Fruit fly (Drosophila melanogaster): ENCODE measurements around the gene schuy.

Gene schuy

dm6 chr3L:19991120-19991519 is 5.2 kb downstream of the schuy start, which contains the start of gene fln:
TSS of gene fln (minus strand) at chr3L:19991220.
- TF ChIP-seq CG11093 (GFP tag; IDR thresholded peaks at IDR 0.05) (no peak), Mes4 (GFP tag; optimal IDR thresholded peaks at IDR 0.05) (no peak), Aef1 (GFP tag; IDR thresholded peaks at IDR 0.05) (no peak), CG2129 (GFP tag; IDR thresholded peaks at IDR 0.05; ENCODE audit: partially characterized antibody) (no peak), zf30C (GFP tag; optimal IDR thresholded peaks at IDR 0.05) (no peak), Sox102F (GFP tag; optimal IDR thresholded peaks at IDR 0.05) (no peak)

- no peak; the same call in 1 of the 2 replicates for TF ChIP-seq seq (GFP tag; IDR thresholded peaks at IDR 0.05)
- no peak for TF ChIP-seq CG11504 (tag; optimal IDR thresholded peaks at IDR 0.05)
- no peak for TF ChIP-seq grau (tag; optimal IDR thresholded peaks at IDR 0.05)
- TF ChIP-seq HHEX (GFP tag; optimal IDR thresholded peaks at IDR 0.05) = no peak
- TF ChIP-seq TFAM (GFP tag; optimal IDR thresholded peaks at IDR 0.05) = no peak
- TF ChIP-seq Mes4 (GFP tag; optimal IDR thresholded peaks at IDR 0.05) = no peak
- TF ChIP-seq Sin3A (optimal IDR thresholded peaks at IDR 0.05) = no peak
- no peak for TF ChIP-seq esg (GFP tag; conservative IDR thresholded peaks at IDR 0.05)
- peak; percentile 27 for TF ChIP-seq gfzf (GFP tag; optimal IDR thresholded peaks at IDR 0.05)
- peak; percentile 86 for TF ChIP-seq Doc3 (GFP tag; IDR thresholded peaks at IDR 0.05; ENCODE audit: partially characterized antibody)
- TF ChIP-seq CG13775 (GFP tag; optimal IDR thresholded peaks at IDR 0.05) = no peak
- no peak for TF ChIP-seq pum (GFP tag; optimal IDR thresholded peaks at IDR 0.05)
- TF ChIP-seq CG13287 (GFP tag; IDR thresholded peaks at IDR 0.05; ENCODE audit: partially characterized antibody) = peak; percentile 94
- no peak for TF ChIP-seq btn (GFP tag; optimal IDR thresholded peaks at IDR 0.05)
- no peak for TF ChIP-seq CG7928 (GFP tag; optimal IDR thresholded peaks at IDR 0.05)
- TF ChIP-seq fru (optimal IDR thresholded peaks at IDR 0.05) = no peak
- no peak for TF ChIP-seq gce (GFP tag; IDR thresholded peaks at IDR 0.05)
- TF ChIP-seq CG16813 (GFP tag; IDR thresholded peaks at IDR 0.05; ENCODE audit: partially characterized antibody) = peak; percentile 91
- TF ChIP-seq prd (optimal IDR thresholded peaks at IDR 0.05) = no peak
- no peak for TF ChIP-seq prd (GFP tag; IDR thresholded peaks at IDR 0.05)
- no peak for TF ChIP-seq CG32532 (GFP tag; IDR thresholded peaks at IDR 0.05)
- TF ChIP-seq Dad (GFP tag; optimal IDR thresholded peaks at IDR 0.05) = peak; percentile 16
- no peak for TF ChIP-seq CG4360 (GFP tag; IDR thresholded peaks at IDR 0.05)
- TF ChIP-seq GATAe (GFP tag; conservative IDR thresholded peaks at IDR 0.05) = no peak
- TF ChIP-seq CG11398 (GFP tag; optimal IDR thresholded peaks at IDR 0.05) = no peak
- no peak for TF ChIP-seq Lhr (GFP tag; optimal IDR thresholded peaks at IDR 0.05)
- peak; percentile 95 for TF ChIP-seq CG6791 (GFP tag; IDR thresholded peaks at IDR 0.05; ENCODE audit: partially characterized antibody)
- TF ChIP-seq Xbp1 (GFP tag; optimal IDR thresholded peaks at IDR 0.05) = no peak
- peak; percentile 36 for TF ChIP-seq CG10267 (tag; optimal IDR thresholded peaks at IDR 0.05)
- TF ChIP-seq E2f2 (GFP tag; IDR thresholded peaks at IDR 0.05) = peak; percentile 73
- TF ChIP-seq CG6254 (GFP tag; optimal IDR thresholded peaks at IDR 0.05) = no peak
- no peak for TF ChIP-seq CG4282 (GFP tag; optimal IDR thresholded peaks at IDR 0.05)
- no peak for TF ChIP-seq Fer1 (GFP tag; optimal IDR thresholded peaks at IDR 0.05)
- TF ChIP-seq mld (GFP tag; IDR thresholded peaks at IDR 0.05; ENCODE audit: partially characterized antibody) = peak; percentile 89
- TF ChIP-seq hkb (optimal IDR thresholded peaks at IDR 0.05) = no peak
- TF ChIP-seq hkb (GFP tag; IDR thresholded peaks at IDR 0.05) = no peak
- peak; percentile 14 for TF ChIP-seq cad (GFP tag; optimal IDR thresholded peaks at IDR 0.05)
- TF ChIP-seq CG7745 (tag; optimal IDR thresholded peaks at IDR 0.05) = no peak
- peak; percentile 52 for TF ChIP-seq HmgZ (tag; optimal IDR thresholded peaks at IDR 0.05)
- peak; percentile 93 for TF ChIP-seq CG30020 (tag; optimal IDR thresholded peaks at IDR 0.05)
- TF ChIP-seq CG43689 (GFP tag; IDR thresholded peaks at IDR 0.05) = no peak
- no peak for TF ChIP-seq D19B (GFP tag; optimal IDR thresholded peaks at IDR 0.05)
- peak; percentile 51 for TF ChIP-seq CrebB (tag; optimal IDR thresholded peaks at IDR 0.05)
- TF ChIP-seq CG10147 (GFP tag; optimal IDR thresholded peaks at IDR 0.05) = no peak
- no peak for TF ChIP-seq NK7.1 (GFP tag; optimal IDR thresholded peaks at IDR 0.05)
Observed at dm6 chr3L:19991714-19992231, 5.9 kb downstream of the schuy start, which contains the start of the genes CG7646 and Nca. TSS of gene CG7646 (plus strand) at chr3L:19991887. TSS of gene Nca (plus strand) at chr3L:19991887.

Data from whole organism, embryonic.